Worm (Caenorhabditis elegans) whole organism, young adult: ENCODE data around the gene fkh-3.
A peak's percentile ranks its signal among the peaks of the same experiment; 100 is the strongest.

ENCODE experiments used
- B0261.1 ChIP-seq: sonication (generic microtip); optimal IDR thresholded peaks from 2 replicates; lab custom pipeline; 2016; ENCODE audit warnings: mild to moderate bottlenecking, missing genetic modification characterization, moderate library complexity, missing compliant biosample characterization
- F55B11.4 ChIP-seq: sonication (generic microtip); optimal IDR thresholded peaks from 2 replicates; lab custom pipeline; 2016; ENCODE audit warnings: missing compliant biosample characterization, missing genetic modification characterization, borderline replicate concordance; ENCODE audit not compliant: insufficient read depth
- F57A8.1 ChIP-seq: fragments of 200-800 bp; sonication (Bioruptor generic); optimal IDR thresholded peaks from 2 replicates; lab custom pipeline; 2018; ENCODE audit warnings: mild to moderate bottlenecking, missing genetic modification characterization, moderate library complexity, missing compliant biosample characterization
- Y53F4B.3 ChIP-seq: fragments of 200-800 bp; sonication (Bioruptor generic); IDR thresholded peaks from 2 replicates; pipeline ENCODE4 v1.3.6; 2022; ENCODE audit warnings: missing genetic modification reagents, missing genetic modification characterization, missing compliant biosample characterization
- Y53G8AR.9 ChIP-seq: fragments of 200-800 bp; sonication (Bioruptor generic); conservative IDR thresholded peaks from 2 replicates; pipeline ENCODE4 v1.3.6; 2022; ENCODE audit warnings: missing genetic modification reagents, missing genetic modification characterization, missing compliant biosample characterization
- aptf-3 ChIP-seq: fragments of 200-800 bp; sonication (Bioruptor generic); IDR thresholded peaks from 2 replicates; pipeline ENCODE4 v1.3.6; 2022; ENCODE audit warnings: missing genetic modification characterization, missing compliant biosample characterization
- athp-1 ChIP-seq: sonication (generic microtip); optimal IDR thresholded peaks from 2 replicates; lab custom pipeline; 2017; ENCODE audit warnings: mild to moderate bottlenecking, missing genetic modification characterization, missing compliant biosample characterization
- attf-6 ChIP-seq: fragments of 200-800 bp; sonication (Bioruptor generic); IDR thresholded peaks from 2 replicates; pipeline ENCODE4 v1.3.6; 2022; ENCODE audit warnings: missing genetic modification reagents, missing genetic modification characterization, missing compliant biosample characterization
- ceh-27 ChIP-seq: fragments of 200-800 bp; sonication (Bioruptor generic); optimal IDR thresholded peaks from 2 replicates; lab custom pipeline; 2018; ENCODE audit warnings: mild to moderate bottlenecking, missing genetic modification characterization, moderate library complexity, missing compliant biosample characterization
- ceh-58 ChIP-seq: fragments of 200-800 bp; sonication (Bioruptor generic); IDR thresholded peaks from 2 replicates; pipeline ENCODE4 v1.3.6; 2022; ENCODE audit warnings: missing genetic modification characterization, missing compliant biosample characterization
- egrh-3 ChIP-seq: fragments of 200-800 bp; sonication (Bioruptor generic); IDR thresholded peaks from 2 replicates; pipeline ENCODE4 v1.3.6; 2022; ENCODE audit warnings: missing genetic modification reagents, missing genetic modification characterization, missing compliant biosample characterization
- ekl-4 ChIP-seq: fragments of 200-800 bp; sonication (Bioruptor generic); IDR thresholded peaks from 2 replicates; pipeline ENCODE4 v1.3.6; 2022; ENCODE audit warnings: missing genetic modification reagents, missing genetic modification characterization, missing compliant biosample characterization
- hsf-1 ChIP-seq: fragments of 200-800 bp; sonication (Bioruptor generic); IDR thresholded peaks from 2 replicates; pipeline ENCODE4 v1.3.6; 2022; ENCODE audit warnings: missing genetic modification reagents, missing genetic modification characterization, missing compliant biosample characterization
- let-607 ChIP-seq, 2 experiments: fragments of 200-800 bp in 1 of 2; sonication (Bioruptor generic) in 1 of 2; sonication (generic microtip) in 1 of 2; optimal IDR thresholded peaks; 2 replicates each; lab custom pipeline; 2016 to 2018; ENCODE audit warnings: mild to moderate bottlenecking in 2 of 2, missing compliant biosample characterization in 2 of 2, missing genetic modification characterization in 2 of 2, moderate library complexity in 2 of 2, missing genotype in 1 of 2
- lir-1 ChIP-seq: fragments of 200-800 bp; sonication (Bioruptor generic); conservative IDR thresholded peaks from 2 replicates; pipeline ENCODE4 v1.3.6; 2022; ENCODE audit warnings: missing genetic modification reagents, missing genetic modification characterization, missing compliant biosample characterization
- madf-8 ChIP-seq: fragments of 200-800 bp; sonication (Bioruptor generic); conservative IDR thresholded peaks from 2 replicates; pipeline ENCODE4 v1.3.6; 2022; ENCODE audit warnings: missing genetic modification reagents, missing genetic modification characterization, missing compliant biosample characterization
- mcd-1 ChIP-seq: fragments of 200-800 bp; sonication (Bioruptor generic); IDR thresholded peaks from 2 replicates; pipeline ENCODE4 v1.3.6; 2022; ENCODE audit warnings: missing genetic modification reagents, missing genetic modification characterization, missing compliant biosample characterization
- mel-28 ChIP-seq: sonication (generic microtip); optimal IDR thresholded peaks from 2 replicates; lab custom pipeline; 2016; ENCODE audit warnings: borderline replicate concordance, mild to moderate bottlenecking, missing genetic modification characterization, missing compliant biosample characterization
- mes-4 ChIP-seq: sonication (generic microtip); optimal IDR thresholded peaks from 2 replicates; lab custom pipeline; 2016; ENCODE audit warnings: missing genotype, missing genetic modification characterization, missing compliant biosample characterization
- nfyb-1 ChIP-seq: fragments of 200-800 bp; sonication (Bioruptor generic); IDR thresholded peaks from 2 replicates; pipeline ENCODE4 v1.3.6; 2022; ENCODE audit warnings: missing genetic modification reagents, missing genetic modification characterization, missing compliant biosample characterization
- rpc-1 ChIP-seq, 2 experiments: fragments of 150-350 bp in 1 of 2; sonication (generic microtip) in 1 of 2; optimal IDR thresholded peaks; 2 replicates each; lab custom pipeline; 2014 to 2018; ENCODE audit warnings: missing biosample characterization in 1 of 2, missing genetic modification characterization in 1 of 2, missing genetic modification reagents in 1 of 2, missing genotype in 1 of 2
- snpc-1.1 ChIP-seq: sonication (generic microtip); optimal IDR thresholded peaks from 2 replicates; lab custom pipeline; 2017; ENCODE audit warnings: missing genetic modification characterization, mild to moderate bottlenecking, missing compliant biosample characterization, antibody characterized with exemption, moderate library complexity, missing genotype, missing genetic modification reagents; ENCODE audit not compliant: insufficient read depth
- snpc-1.3 ChIP-seq: sonication (generic microtip); optimal IDR thresholded peaks from 2 replicates; lab custom pipeline; 2017; ENCODE audit warnings: missing genetic modification characterization, mild to moderate bottlenecking, missing compliant biosample characterization, antibody characterized with exemption, moderate library complexity, missing genotype, missing genetic modification reagents; ENCODE audit not compliant: insufficient read depth
- somi-1 ChIP-seq: fragments of 200-800 bp; sonication (Bioruptor generic); optimal IDR thresholded peaks from 2 replicates; lab custom pipeline; 2018; ENCODE audit warnings: mild to moderate bottlenecking, missing genetic modification characterization, missing compliant biosample characterization
- tbx-9 ChIP-seq: sonication (generic microtip); optimal IDR thresholded peaks from 2 replicates; lab custom pipeline; 2016; ENCODE audit warnings: borderline replicate concordance, missing genetic modification characterization, inconsistent platforms, missing compliant biosample characterization
- unc-130 ChIP-seq: sonication (generic microtip); optimal IDR thresholded peaks from 2 replicates; lab custom pipeline; 2016; ENCODE audit warnings: missing genetic modification reagents, missing genetic modification characterization, missing compliant biosample characterization
- unc-62 ChIP-seq: fragments of 150-350 bp; optimal IDR thresholded peaks from 2 replicates; lab custom pipeline; 2014; ENCODE audit warnings: missing biosample characterization, missing genetic modification reagents, missing genetic modification characterization
- ztf-22 ChIP-seq: fragments of 200-800 bp; sonication (Bioruptor generic); optimal IDR thresholded peaks from 2 replicates; lab custom pipeline; 2018; ENCODE audit warnings: mild to moderate bottlenecking, missing genetic modification characterization, moderate library complexity, missing compliant biosample characterization
- ztf-25 ChIP-seq: fragments of 200-800 bp; sonication (Bioruptor generic); IDR thresholded peaks from 2 replicates; pipeline ENCODE4 v1.3.6; 2022; ENCODE audit warnings: missing genetic modification reagents, missing genetic modification characterization, missing compliant biosample characterization
- ztf-28 ChIP-seq: fragments of 200-800 bp; sonication (Bioruptor generic); IDR thresholded peaks from 2 replicates; pipeline ENCODE4 v1.3.6; 2022; ENCODE audit warnings: missing genetic modification reagents, missing genetic modification characterization, missing compliant biosample characterization
- ztf-3 ChIP-seq: fragments of 200-800 bp; sonication (Bioruptor generic); optimal IDR thresholded peaks from 2 replicates; lab custom pipeline; 2018; ENCODE audit warnings: mild to moderate bottlenecking, missing genetic modification characterization, missing compliant biosample characterization
- ztf-6 ChIP-seq: fragments of 200-800 bp; sonication (Bioruptor generic); IDR thresholded peaks from 2 replicates; pipeline ENCODE4 v1.3.6; 2022; ENCODE audit warnings: missing genetic modification reagents, missing genetic modification characterization, missing compliant biosample characterization

Gene fkh-3

DNA sequence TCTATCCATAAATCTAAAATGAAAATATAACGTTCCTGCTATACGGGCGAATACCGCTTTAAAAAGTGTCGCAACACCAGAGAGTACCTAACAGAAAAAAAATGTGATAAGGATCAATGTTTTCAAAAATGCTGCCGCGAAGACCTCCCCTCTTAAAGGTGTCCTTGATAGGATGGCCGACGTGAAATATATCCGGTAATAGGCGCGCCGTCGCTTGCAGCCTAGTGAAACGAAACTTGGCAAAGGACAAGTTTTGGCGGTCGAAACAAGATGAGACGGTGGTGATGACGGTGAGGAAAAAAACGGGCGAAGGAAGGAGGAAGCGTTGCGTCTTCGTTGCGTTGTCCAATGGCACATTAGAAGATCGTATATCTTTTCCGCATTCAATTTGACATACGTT is 34.4 kb downstream of the fkh-3 start:
- TF ChIP-seq ekl-4 (no peak), mes-4 (tag; lab: Kevin White, UChicago) (no peak), snpc-1.3 (tag; lab: Kevin White, UChicago) (no peak), tbx-9 (no peak), egrh-3 (no peak), aptf-3 (no peak), madf-8 (GFP tag; lab: Robert Waterston, UW) (no peak), ceh-27 (no peak)

ce11 chrX:13387497-13387953 is 35.7 kb downstream of the fkh-3 start, which contains the start of gene C49F8.3:
TSS of gene C49F8.3 (minus strand) at chrX:13387547.
- TF ChIP-seq Y53G8AR.9 (GFP tag; lab: Robert Waterston, UW): no peak
- no peak for TF ChIP-seq F57A8.1 (GFP tag; lab: Kevin White, UChicago)
- no peak for TF ChIP-seq nfyb-1
- TF ChIP-seq unc-62 (GFP tag; lab: Kevin White, UChicago): no peak
- TF ChIP-seq let-607 (tag; optimal IDR thresholded peaks at IDR 0.05; lab: Kevin White, UChicago): peak in 1 of 2 experiments; percentile 63
- no peak for TF ChIP-seq ztf-28 (GFP tag; lab: Robert Waterston, UW)

DNA sequence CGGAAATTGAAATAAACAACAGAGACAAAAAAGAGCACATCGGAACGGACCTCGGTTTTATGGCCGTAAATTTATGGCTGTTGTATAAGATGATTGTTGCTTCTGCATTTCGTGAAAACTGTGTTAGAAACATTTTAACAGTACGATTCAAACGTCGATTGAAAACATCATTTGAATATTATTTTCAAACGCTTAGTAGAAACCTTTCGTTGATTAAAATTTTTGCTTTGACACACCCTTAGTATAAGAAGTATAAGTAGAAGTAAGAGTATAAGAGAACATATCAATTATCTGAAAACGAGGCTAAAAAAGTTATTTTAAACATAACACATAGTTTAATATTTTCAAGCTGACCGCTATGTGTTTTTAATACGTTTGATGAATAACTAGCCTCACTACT is 38.5 kb downstream of the fkh-3 start:
- TF ChIP-seq snpc-1.1 (tag; lab: Kevin White, UChicago): no peak
- TF ChIP-seq athp-1 (tag; lab: Kevin White, UChicago): no peak
- no peak for TF ChIP-seq hsf-1 (GFP tag; lab: Robert Waterston, UW)
- no peak for TF ChIP-seq F55B11.4
- TF ChIP-seq somi-1 (GFP tag; lab: Kevin White, UChicago): no peak
- no peak for TF ChIP-seq F57A8.1 (GFP tag; lab: Kevin White, UChicago)
- no peak for TF ChIP-seq ztf-22
- TF ChIP-seq ztf-6: no peak
- no peak for TF ChIP-seq attf-6 (GFP tag; lab: Robert Waterston, UW)
- no peak for TF ChIP-seq ceh-58 (GFP tag; lab: Robert Waterston, UW)
- TF ChIP-seq ztf-3 (GFP tag; lab: Kevin White, UChicago): no peak
- no peak for TF ChIP-seq mcd-1 (GFP tag; lab: Robert Waterston, UW)
- TF ChIP-seq mes-4 (tag; lab: Kevin White, UChicago): no peak

DNA sequence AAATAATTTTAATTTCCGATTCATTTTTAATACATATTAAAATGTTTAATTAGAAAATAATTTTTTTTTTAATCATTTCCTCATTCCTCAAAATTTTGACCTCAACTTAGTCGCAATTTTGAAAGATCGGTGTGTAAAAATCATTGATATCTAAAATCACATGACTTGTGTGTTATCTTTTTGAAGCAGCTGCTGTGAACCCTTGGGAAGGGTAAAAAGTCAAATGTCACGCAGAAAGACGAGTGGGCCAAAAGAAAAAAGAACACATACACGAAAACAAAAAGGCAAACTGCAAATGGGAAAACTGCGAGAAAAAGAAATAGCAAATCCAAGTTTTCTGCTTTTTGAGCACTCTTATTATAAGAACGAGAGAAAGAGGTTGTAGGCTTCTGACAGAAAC is 40.0 kb downstream of the fkh-3 start:
- TF ChIP-seq lir-1 (GFP tag; lab: Robert Waterston, UW): no peak
- TF ChIP-seq ekl-4: no peak
- TF ChIP-seq unc-62 (GFP tag; lab: Kevin White, UChicago): no peak
- TF ChIP-seq F57A8.1 (GFP tag; lab: Kevin White, UChicago): no peak
- TF ChIP-seq unc-130 (GFP tag; lab: Kevin White, UChicago): no peak
- TF ChIP-seq rpc-1 (optimal IDR thresholded peaks at IDR 0.05; lab: Kevin White, UChicago): no peak
- no peak for TF ChIP-seq rpc-1 (tag; optimal IDR thresholded peaks at IDR 0.05; lab: Kevin White, UChicago)

DNA sequence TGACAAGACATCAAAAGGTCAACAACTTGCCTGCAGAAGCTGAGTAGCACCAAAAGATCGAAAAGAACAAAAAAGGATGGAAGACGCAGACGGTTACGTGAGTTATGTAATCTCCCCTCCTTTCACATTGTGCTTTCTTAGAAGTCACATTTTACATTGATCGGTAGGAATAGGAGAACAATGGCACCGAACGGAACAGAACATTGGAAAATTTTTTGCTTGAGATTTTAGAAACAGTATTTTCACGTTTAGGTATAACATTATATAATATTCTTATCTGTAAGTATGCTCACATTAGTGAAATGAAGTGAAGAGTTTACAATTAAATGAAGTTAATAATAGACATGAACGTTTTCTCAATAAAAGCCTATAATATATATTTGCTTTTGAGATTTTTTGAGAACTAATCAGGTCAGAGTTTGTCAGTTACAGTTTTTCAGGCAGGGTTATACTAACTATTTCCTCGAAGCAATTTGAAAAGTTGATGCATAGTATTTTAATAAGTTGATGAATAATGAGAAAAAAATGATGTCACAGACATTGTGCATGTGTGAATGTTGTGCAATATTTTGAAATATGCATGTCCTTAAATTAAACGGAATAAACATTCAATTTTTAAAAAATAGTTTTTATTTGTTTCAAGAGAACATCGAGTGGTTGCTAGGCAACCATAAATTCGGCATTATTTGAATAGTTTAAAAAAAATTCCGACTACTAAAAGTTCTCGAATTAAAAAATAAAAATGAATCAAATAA is 42.1 kb downstream of the fkh-3 start:
- TF ChIP-seq Y53F4B.3 (no peak), ztf-25 (GFP tag; lab: Robert Waterston, UW) (no peak), B0261.1 (tag; lab: Kevin White, UChicago) (no peak), egrh-3 (no peak), mel-28 (tag; lab: Kevin White, UChicago) (no peak)
